Worm (Caenorhabditis elegans) whole organism, L4/young adult: ENCODE measurements around the gene C08E3.1.

Experiments used
- W03F9.2 ChIP-seq: fragments of 150-350 bp; optimal IDR thresholded peaks from 2 replicates; lab custom pipeline; 2014; ENCODE audit warnings: missing biosample characterization, missing genetic modification characterization
- dao-5 ChIP-seq: sonication (generic microtip); optimal IDR thresholded peaks from 2 replicates; lab custom pipeline; 2016; ENCODE audit warnings: missing genotype, missing genetic modification characterization, moderate library complexity, missing compliant biosample characterization
- him-1 ChIP-seq: sonication (generic microtip); optimal IDR thresholded peaks from 2 replicates; lab custom pipeline; 2016; ENCODE audit warnings: missing genotype, missing genetic modification reagents, missing genetic modification characterization, missing compliant biosample characterization

DNA sequence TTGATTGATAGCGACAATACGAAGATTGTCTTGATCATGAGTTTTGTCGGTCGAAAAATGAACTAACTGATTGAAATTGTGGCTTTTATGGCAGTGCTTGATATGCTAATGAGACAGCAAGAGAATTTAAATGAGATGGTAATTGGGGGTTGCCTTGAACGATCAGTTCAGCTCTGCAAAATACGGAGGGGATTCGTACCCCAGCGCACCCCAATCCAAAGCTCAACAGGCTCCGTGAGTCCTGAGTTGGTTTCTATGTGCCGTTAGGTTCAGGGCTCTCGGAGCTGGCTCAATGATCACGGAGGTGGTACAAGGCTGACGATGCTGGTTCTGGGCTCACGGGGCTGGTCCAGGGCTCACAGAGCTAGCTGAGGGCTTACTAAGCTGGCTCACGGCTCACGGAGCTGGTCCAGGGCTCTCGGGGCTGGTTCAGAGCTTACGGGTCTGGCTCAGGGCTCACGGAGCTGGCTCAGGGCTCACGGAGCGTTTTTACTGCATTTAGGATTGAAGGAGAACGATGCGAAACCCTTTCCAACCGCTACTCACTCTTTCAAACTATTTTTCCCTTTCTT, 11.3 kb downstream of the C08E3.1 start, which contains the start of gene ZC204.6:
- no peak for TF ChIP-seq him-1 (tag; lab: Kevin White, UChicago)
- no peak for TF ChIP-seq W03F9.2 (tag; lab: Kevin White, UChicago)
- TF ChIP-seq dao-5 = no peak
